Fruit fly (Drosophila melanogaster): ENCODE measurements around the gene tos.

tos gene

dm6 chr2L:18647857-18648652, 33.8 kb downstream of the tos start (continued):
- TF ChIP-seq Fer3 (tag; optimal IDR thresholded peaks at IDR 0.05) = no peak
- peak; percentile 50 for TF ChIP-seq gcm (GFP tag; optimal IDR thresholded peaks at IDR 0.05)
- TF ChIP-seq CG1603 (tag; optimal IDR thresholded peaks at IDR 0.05) = peak; percentile 44
- no peak for TF ChIP-seq z (GFP tag; IDR thresholded peaks at IDR 0.05)
- TF ChIP-seq CG15601 (tag; optimal IDR thresholded peaks at IDR 0.05) = peak; percentile 59
- TF ChIP-seq Ada2b (GFP tag; IDR thresholded peaks at IDR 0.05) = peak; percentile 34; the same call in 1 of the 2 replicates
- TF ChIP-seq Hr3 (GFP tag; optimal IDR thresholded peaks at IDR 0.05) = peak; percentile 23
- no peak for TF ChIP-seq CG5953 (GFP tag; IDR thresholded peaks at IDR 0.05)
- no peak for TF ChIP-seq CG1792 (GFP tag; optimal IDR thresholded peaks at IDR 0.05)
- no peak for TF ChIP-seq eyg (GFP tag; optimal IDR thresholded peaks at IDR 0.05)
- TF ChIP-seq CG33557 (GFP tag; optimal IDR thresholded peaks at IDR 0.05) = peak; percentile 20
- no peak for TF ChIP-seq wor (GFP tag; IDR thresholded peaks at IDR 0.05)
- TF ChIP-seq chif (GFP tag; optimal IDR thresholded peaks at IDR 0.05) = peak in 1 of 2 experiments; percentile 40
- TF ChIP-seq bab2 (GFP tag; optimal IDR thresholded peaks at IDR 0.05) = peak; percentile 13
- TF ChIP-seq dpn (GFP tag; optimal IDR thresholded peaks at IDR 0.05) = peak in 1 of 2 experiments; percentile 48
- no peak for TF ChIP-seq Dek (tag; optimal IDR thresholded peaks at IDR 0.05)
- TF ChIP-seq ken (GFP tag; IDR thresholded peaks at IDR 0.05) = 0 out of 3 replicates have a peak, but pooled peaks have one; percentile 47
- TF ChIP-seq GATAe (GFP tag; conservative IDR thresholded peaks at IDR 0.05) = no peak
- TF ChIP-seq maf-S (GFP tag; optimal IDR thresholded peaks at IDR 0.05) = no peak
- TF ChIP-seq CG2120 (GFP tag; optimal IDR thresholded peaks at IDR 0.05) = peak; percentile 19
- no peak for TF ChIP-seq CG3726 (GFP tag; IDR thresholded peaks at IDR 0.05)
- TF ChIP-seq Aef1 (GFP tag; IDR thresholded peaks at IDR 0.05) = no peak
- TF ChIP-seq exex (tag; optimal IDR thresholded peaks at IDR 0.05) = no peak
- peak; percentile 93 for TF ChIP-seq sens (GFP tag)
- TF ChIP-seq CG17328 (GFP tag; IDR thresholded peaks at IDR 0.05) = peak; percentile 50
- no peak for TF ChIP-seq CG2116 (GFP tag; optimal IDR thresholded peaks at IDR 0.05)
- TF ChIP-seq CrebB (tag; optimal IDR thresholded peaks at IDR 0.05) = no peak
- TF ChIP-seq CG4730 (GFP tag; IDR thresholded peaks at IDR 0.05) = no peak
- peak; percentile 57 for TF ChIP-seq CG8388 (GFP tag; optimal IDR thresholded peaks at IDR 0.05)
- TF ChIP-seq Sox102F (GFP tag; optimal IDR thresholded peaks at IDR 0.05) = peak; percentile 69
- TF ChIP-seq CG3281 (GFP tag; optimal IDR thresholded peaks at IDR 0.05) = no peak
- TF ChIP-seq zfh1 (GFP tag; IDR thresholded peaks at IDR 0.05) = peak; percentile 53; the same call in 1 of the 3 replicates
- TF ChIP-seq NC2β (GFP tag; optimal IDR thresholded peaks at IDR 0.05) = no peak
- TF ChIP-seq CG7556 (GFP tag; optimal IDR thresholded peaks at IDR 0.05) = peak; percentile 32
- TF ChIP-seq Pdp1 (GFP tag; optimal IDR thresholded peaks at IDR 0.05) = peak; percentile 2 to 32
- TF ChIP-seq Hr78 (GFP tag; optimal IDR thresholded peaks at IDR 0.05) = peak in 1 of 2 experiments; percentile 52
- TF ChIP-seq CG1832 (GFP tag; optimal IDR thresholded peaks at IDR 0.05) = no peak
- TF ChIP-seq Chrac-16 (GFP tag; optimal IDR thresholded peaks at IDR 0.05) = peak; percentile 7
- no peak for TF ChIP-seq wek (GFP tag; optimal IDR thresholded peaks at IDR 0.05)
- TF ChIP-seq jigr1 (GFP tag; IDR thresholded peaks at IDR 0.05) = no peak
- TF ChIP-seq NFAT (GFP tag; IDR thresholded peaks at IDR 0.05) = no peak
- TF ChIP-seq nmo (GFP tag; optimal IDR thresholded peaks at IDR 0.05) = peak; percentile 56
- TF ChIP-seq Stat92E (GFP tag; optimal IDR thresholded peaks at IDR 0.05) = no peak
- TF ChIP-seq crol (GFP tag; IDR thresholded peaks at IDR 0.05) = no peak
- TF ChIP-seq Doc3 (GFP tag; IDR thresholded peaks at IDR 0.05; ENCODE audit: partially characterized antibody) = no peak
- peak; percentile 69 for TF ChIP-seq row (GFP tag; IDR thresholded peaks at IDR 0.05)
- TF ChIP-seq lilli (GFP tag; optimal IDR thresholded peaks at IDR 0.05) = peak; percentile 20
- TF ChIP-seq fd64A (GFP tag; optimal IDR thresholded peaks at IDR 0.05) = peak; percentile 18
- peak; percentile 32 for TF ChIP-seq az2 (GFP tag; optimal IDR thresholded peaks at IDR 0.05)

Measured in whole organism, embryonic.